Fruit fly (Drosophila melanogaster) whole organism: ENCODE results near the gene ca.

ENCODE experiments used
- CG8478 ChIP-seq: fragments of >200 bp; optimal IDR thresholded peaks from 2 replicates; lab custom pipeline; 2018; ENCODE audit warnings: inconsistent platforms
- pan ChIP-seq: fragments of >200 bp; optimal IDR thresholded peaks from 2 replicates; lab custom pipeline; 2017
- psq ChIP-seq: fragments of >200 bp; optimal IDR thresholded peaks from 2 replicates; lab custom pipeline; 2017
- usp ChIP-seq: fragments of >200 bp; optimal IDR thresholded peaks from 2 replicates; lab custom pipeline; 2017; ENCODE audit warnings: missing biosample characterization, missing genetic modification characterization, mixed read lengths

DNA sequence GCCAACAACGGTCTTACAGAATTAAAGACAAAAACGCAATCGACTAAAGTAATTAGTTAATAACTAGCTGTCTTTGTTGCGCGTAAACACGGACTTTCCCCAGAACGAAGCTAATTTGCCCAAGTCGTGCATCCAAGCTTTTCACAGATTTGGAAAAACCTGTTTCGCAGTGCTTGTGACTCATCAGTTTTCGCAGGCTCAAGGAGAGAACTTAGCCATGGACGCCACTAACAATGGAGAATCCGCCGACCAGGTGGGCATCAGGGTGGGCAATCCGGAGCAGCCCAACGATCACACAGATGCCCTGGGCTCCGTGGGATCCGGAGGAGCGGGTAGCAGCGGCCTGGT lies 7.0 kb upstream of the ca start:
- no peak for TF ChIP-seq CG8478 (lab: Kevin White, UChicago)
- TF ChIP-seq psq (lab: Kevin White, UChicago): no peak
- TF ChIP-seq usp (GFP tag; lab: Kevin White, UChicago): no peak
- TF ChIP-seq pan: no peak
